Worm (Caenorhabditis elegans): ENCODE measurements around the gene F02D8.1.

Gene F02D8.1

ce11 chrV:14947022-14947421 lies 31.5 kb downstream of the F02D8.1 start, which contains the start of gene C30G7.4:
TSS of gene C30G7.4 (minus strand) at chrV:14947122.
- TF ChIP-seq him-1 (tag; optimal IDR thresholded peaks at IDR 0.05) (no peak), dao-5 (tag; optimal IDR thresholded peaks at IDR 0.05) (no peak), W03F9.2 (tag; optimal IDR thresholded peaks at IDR 0.05) (no peak)

- TF ChIP-seq W03F9.2 (tag; optimal IDR thresholded peaks at IDR 0.05) (no peak), him-1 (tag; optimal IDR thresholded peaks at IDR 0.05) (no peak), dao-5 (tag; optimal IDR thresholded peaks at IDR 0.05) (no peak)
Measured at ce11 chrV:14945697-14946096, 32.8 kb downstream of the F02D8.1 start, which contains the start of gene C30G7.3. TSS of gene C30G7.3 (minus strand) at chrV:14945704.

DNA sequence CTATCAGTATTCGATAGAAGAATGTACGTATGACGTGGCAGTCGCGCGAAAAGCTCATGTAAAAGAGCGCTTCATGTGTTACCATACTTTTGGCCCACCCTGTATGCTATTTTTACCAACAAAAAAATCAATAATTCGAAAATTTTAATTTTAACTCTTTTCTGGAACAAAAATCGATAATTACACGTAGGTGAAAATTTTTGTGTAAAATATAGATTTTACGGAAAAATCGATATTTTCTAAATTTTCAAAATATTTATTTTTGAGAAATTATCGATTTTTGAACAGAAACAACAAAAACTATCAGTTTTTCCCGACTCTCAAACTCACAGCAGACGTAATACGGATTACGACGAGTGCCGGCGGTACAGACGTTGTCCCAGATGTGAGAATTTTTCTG lies 33.4 kb downstream of the F02D8.1 start:
- TF ChIP-seq him-1 (tag; optimal IDR thresholded peaks at IDR 0.05) = no peak
- TF ChIP-seq W03F9.2 (tag; optimal IDR thresholded peaks at IDR 0.05) = no peak
- no peak for TF ChIP-seq dao-5 (tag; optimal IDR thresholded peaks at IDR 0.05)

DNA sequence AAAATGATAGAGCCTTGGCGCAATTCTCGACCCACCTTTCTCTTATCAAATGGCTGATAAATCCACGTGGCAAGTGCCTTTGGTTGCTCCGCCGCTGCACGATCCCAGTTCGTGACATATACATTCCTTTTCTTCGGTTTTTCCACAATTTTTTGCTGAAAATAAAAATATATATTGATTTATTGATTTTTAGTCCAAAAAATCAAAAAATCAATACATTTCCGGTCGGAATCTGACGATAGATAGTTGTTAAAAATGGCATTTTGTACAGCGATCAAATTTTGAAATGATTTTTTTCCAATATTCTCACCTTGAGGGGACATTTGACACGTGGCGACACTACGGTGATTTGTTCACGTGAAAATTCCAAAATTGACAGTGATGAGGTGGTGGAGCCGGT lies 34.7 kb downstream of the F02D8.1 start:
- TF ChIP-seq dao-5 (tag; optimal IDR thresholded peaks at IDR 0.05) = no peak

DNA sequence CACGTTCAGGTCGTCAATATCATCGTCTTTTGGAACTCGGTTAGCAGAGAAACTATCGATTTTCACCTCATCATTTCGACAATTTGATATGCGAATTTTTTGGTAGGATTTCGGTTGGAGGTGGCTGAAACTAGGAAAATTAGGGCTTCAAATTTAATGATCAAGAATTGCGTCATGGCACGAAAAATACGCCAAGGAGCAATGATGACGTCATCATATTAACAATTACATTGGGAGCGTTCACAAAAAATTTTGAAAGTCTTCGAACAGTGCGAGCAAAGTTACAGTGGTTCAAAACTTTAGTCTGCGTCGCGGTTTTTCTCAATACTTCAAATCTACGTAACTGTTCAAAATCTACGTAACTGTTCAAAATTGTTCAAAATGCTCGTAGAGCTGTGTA lies 35.6 kb downstream of the F02D8.1 start:
- TF ChIP-seq W03F9.2 (tag; optimal IDR thresholded peaks at IDR 0.05) = no peak
- no peak for TF ChIP-seq dao-5 (tag; optimal IDR thresholded peaks at IDR 0.05)
- TF ChIP-seq him-1 (tag; optimal IDR thresholded peaks at IDR 0.05) = no peak

DNA sequence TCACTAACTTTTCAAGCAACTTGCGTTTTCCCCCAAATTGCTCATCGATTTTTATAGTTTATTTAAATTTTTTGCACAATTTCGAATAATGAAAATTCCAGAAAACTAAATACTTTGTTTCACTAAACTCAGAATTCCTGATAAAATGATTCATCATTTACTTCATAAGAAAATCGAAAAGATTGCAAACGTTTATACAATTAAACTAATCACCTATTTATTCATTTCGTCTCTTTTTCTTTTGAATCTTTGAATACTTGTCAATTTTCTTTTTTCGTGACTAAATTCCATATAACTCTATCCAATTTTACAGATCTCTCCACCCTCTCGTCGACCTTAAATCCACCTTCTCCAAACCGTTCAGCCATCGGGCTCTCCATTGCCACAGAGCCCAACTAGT lies 41.9 kb downstream of the F02D8.1 start, which contains the start of gene C30G7.2:
TSS of gene C30G7.2 (plus strand) at position 301 of the 400 bp plus-strand sequence.
- TF ChIP-seq W03F9.2 (tag; optimal IDR thresholded peaks at IDR 0.05) (no peak), dao-5 (tag; optimal IDR thresholded peaks at IDR 0.05) (no peak), him-1 (tag; optimal IDR thresholded peaks at IDR 0.05) (no peak)

ce11 chrV:14933450-14934218 lies 44.9 kb downstream of the F02D8.1 start:
- TF ChIP-seq him-1 (tag; optimal IDR thresholded peaks at IDR 0.05) (no peak), W03F9.2 (tag; optimal IDR thresholded peaks at IDR 0.05) (no peak), dao-5 (tag; optimal IDR thresholded peaks at IDR 0.05) (no peak)

DNA sequence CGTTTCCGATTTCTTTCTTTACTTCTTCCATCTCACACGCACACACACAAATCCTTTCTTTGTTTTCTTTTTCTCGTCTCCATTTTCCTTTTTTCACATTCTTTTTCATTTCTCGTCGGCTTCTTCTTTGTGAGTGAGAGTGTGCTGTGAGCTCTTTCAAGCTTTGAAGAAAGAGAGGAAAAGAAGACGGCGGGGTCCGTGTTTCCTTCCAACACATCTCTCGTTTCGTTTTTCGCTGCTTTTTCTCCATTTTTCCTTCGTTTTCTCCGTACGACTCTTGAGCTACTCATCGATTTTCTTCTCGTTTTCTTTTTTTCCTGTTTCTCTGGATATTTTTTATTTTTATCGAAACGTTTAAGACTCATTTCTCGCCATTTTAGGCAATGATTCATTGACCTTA lies 48.3 kb downstream of the F02D8.1 start:
- TF ChIP-seq him-1 (tag; optimal IDR thresholded peaks at IDR 0.05) = peak; percentile 69
- no peak for TF ChIP-seq W03F9.2 (tag; optimal IDR thresholded peaks at IDR 0.05)

DNA sequence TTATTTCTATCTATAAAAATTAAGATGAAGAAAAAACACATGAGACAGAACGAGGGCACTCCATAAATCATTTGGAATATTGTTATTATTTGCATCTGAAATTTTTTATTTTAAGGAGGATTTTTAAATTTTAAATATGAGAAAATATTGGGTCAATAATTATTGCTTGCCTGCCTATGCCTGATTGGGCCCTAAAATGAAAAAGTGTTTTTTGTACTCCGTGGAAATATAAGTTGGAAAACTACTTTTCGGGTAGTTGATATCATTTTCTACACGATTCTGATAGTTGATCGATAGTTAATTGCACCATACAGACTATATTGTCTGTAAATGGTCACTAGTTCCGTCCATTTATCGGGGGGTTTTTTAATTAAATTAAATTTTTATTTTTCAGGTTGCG lies 50.3 kb downstream of the F02D8.1 start, which contains the start of gene srg-55:
TSS of gene srg-55 (minus strand) at position 101 of the 400 bp plus-strand sequence.
- TF ChIP-seq dao-5 (tag; optimal IDR thresholded peaks at IDR 0.05) (no peak), W03F9.2 (tag; optimal IDR thresholded peaks at IDR 0.05) (no peak), him-1 (tag; optimal IDR thresholded peaks at IDR 0.05) (no peak)

- TF ChIP-seq him-1 (tag; optimal IDR thresholded peaks at IDR 0.05) = no peak
- no peak for TF ChIP-seq dao-5 (tag; optimal IDR thresholded peaks at IDR 0.05)
- no peak for TF ChIP-seq W03F9.2 (tag; optimal IDR thresholded peaks at IDR 0.05)
Measured at ce11 chrV:14924104-14924503, 54.4 kb downstream of the F02D8.1 start, which contains the start of gene srg-54. TSS of gene srg-54 (minus strand) at chrV:14924204.

Measured in whole organism, L4/young adult.